Fruit fly (Drosophila melanogaster) whole organism, embryonic: ENCODE data around the gene Smox.

ENCODE experiments used
- Awh ChIP-seq: fragments of 200-800 bp; sonication (Bioruptor generic); IDR thresholded peaks from 2 replicates; pipeline ENCODE4, ENCODE4 v1.3.6; 2022; ENCODE audit warnings: missing biosample characterization, missing genetic modification characterization
- B-H1 ChIP-seq: fragments of 200-800 bp; sonication (Bioruptor generic); IDR thresholded peaks from 3 replicates; pipeline ENCODE4 v1.3.6; 2022; ENCODE audit warnings: missing biosample characterization, missing genetic modification characterization
- C15 ChIP-seq: fragments of 200-800 bp; sonication (Bioruptor generic); IDR thresholded peaks from 3 replicates; pipeline ENCODE4 v1.3.6; 2022; ENCODE audit warnings: missing biosample characterization, missing genetic modification characterization
- CG10979 ChIP-seq: fragments of 200-800 bp; sonication (Bioruptor generic); optimal IDR thresholded peaks from 2 replicates; lab custom pipeline; 2018; ENCODE audit warnings: missing biosample characterization, mild to moderate bottlenecking, missing genetic modification characterization, moderate library complexity
- CG11456 ChIP-seq: fragments of 200-800 bp; sonication (Bioruptor generic); IDR thresholded peaks from 3 replicates; pipeline ENCODE4 v1.3.6; 2022; ENCODE audit warnings: missing biosample characterization, missing genetic modification characterization
- CG11504 ChIP-seq: fragments of 200-800 bp; sonication (Bioruptor generic); optimal IDR thresholded peaks from 3 replicates; lab custom pipeline; 2019; ENCODE audit warnings: missing biosample characterization, mild to moderate bottlenecking, missing genetic modification characterization, moderate library complexity
- CG11695 ChIP-seq: fragments of 200-800 bp; sonication (Bioruptor generic); IDR thresholded peaks from 3 replicates; pipeline ENCODE4 v1.3.6; 2022; ENCODE audit warnings: missing biosample characterization, missing genetic modification characterization
- CG12236 ChIP-seq: fragments of 200-800 bp; sonication (Bioruptor generic); optimal IDR thresholded peaks from 2 replicates; lab custom pipeline; 2016; ENCODE audit warnings: missing biosample characterization, missing genetic modification characterization
- CG12391 ChIP-seq: fragments of 200-800 bp; sonication (Bioruptor generic); optimal IDR thresholded peaks from 3 replicates; lab custom pipeline; 2018; ENCODE audit warnings: missing biosample characterization, mild to moderate bottlenecking, missing genetic modification characterization, moderate library complexity
- CG13123 ChIP-seq: fragments of 200-800 bp; sonication (Bioruptor generic); optimal IDR thresholded peaks from 2 replicates; lab custom pipeline; 2016; ENCODE audit warnings: missing biosample characterization, missing genetic modification characterization
- CG13775 ChIP-seq: fragments of 200-800 bp; sonication (Bioruptor generic); optimal IDR thresholded peaks from 3 replicates; lab custom pipeline; 2017; ENCODE audit warnings: missing biosample characterization, mild to moderate bottlenecking, missing genetic modification characterization
- CG14965 ChIP-seq: fragments of 200-800 bp; sonication (Bioruptor generic); optimal IDR thresholded peaks from 2 replicates; lab custom pipeline; 2016; ENCODE audit warnings: missing biosample characterization, missing genetic modification characterization, borderline replicate concordance
- CG15601 ChIP-seq: fragments of 200-800 bp; sonication (Bioruptor generic); optimal IDR thresholded peaks from 3 replicates; lab custom pipeline; 2019; ENCODE audit warnings: missing biosample characterization, mild to moderate bottlenecking, missing genetic modification characterization, moderate library complexity
- CG16815 ChIP-seq: fragments of 200-800 bp; sonication (Bioruptor generic); optimal IDR thresholded peaks from 3 replicates; lab custom pipeline; 2017; ENCODE audit warnings: missing biosample characterization, mild to moderate bottlenecking, missing genetic modification characterization
- CG17361 ChIP-seq: fragments of 200-800 bp; sonication (Bioruptor generic); IDR thresholded peaks from 3 replicates; pipeline ENCODE4 v1.3.6; 2022; ENCODE audit warnings: missing biosample characterization, missing genetic modification characterization
- CG2712 ChIP-seq: fragments of 200-800 bp; optimal IDR thresholded peaks from 3 replicates; lab custom pipeline; 2019; ENCODE audit warnings: missing biosample characterization, mild to moderate bottlenecking, missing genetic modification characterization, moderate library complexity
- CG3838 ChIP-seq: fragments of 200-800 bp; sonication (Bioruptor generic); optimal IDR thresholded peaks from 3 replicates; lab custom pipeline; 2016; ENCODE audit warnings: missing biosample characterization, missing genetic modification characterization
- CG3847 ChIP-seq: fragments of 200-800 bp; sonication (Bioruptor generic); IDR thresholded peaks from 2 replicates; pipeline ENCODE4 v1.3.6; 2022; ENCODE audit warnings: missing biosample characterization, missing genetic modification characterization
- CG42726 ChIP-seq: fragments of 200-800 bp; sonication (Bioruptor generic); IDR thresholded peaks from 2 replicates; pipeline ENCODE4 v1.3.6; 2022; ENCODE audit warnings: missing biosample characterization, missing genetic modification characterization; ENCODE audit not compliant: partially characterized antibody
- CG4707 ChIP-seq: fragments of 200-800 bp; sonication (Bioruptor generic); optimal IDR thresholded peaks from 2 replicates; lab custom pipeline; 2018; ENCODE audit warnings: missing biosample characterization, mild to moderate bottlenecking, missing genetic modification characterization, moderate library complexity
- CG7357 ChIP-seq: fragments of 200-800 bp; sonication (Bioruptor generic); IDR thresholded peaks from 3 replicates; pipeline ENCODE4 v1.3.6; 2022; ENCODE audit warnings: missing biosample characterization, missing genetic modification characterization
- CG8359 ChIP-seq: fragments of 200-800 bp; sonication (Bioruptor generic); optimal IDR thresholded peaks from 2 replicates; lab custom pipeline; 2017; ENCODE audit warnings: missing biosample characterization, mild to moderate bottlenecking, missing genetic modification characterization, borderline replicate concordance
- CG8765 ChIP-seq: fragments of 200-800 bp; sonication (Bioruptor generic); IDR thresholded peaks from 2 replicates; pipeline ENCODE4 v1.3.6; 2022; ENCODE audit warnings: missing biosample characterization, missing genetic modification characterization
- CG9932 ChIP-seq: fragments of 200-800 bp; sonication (Bioruptor generic); IDR thresholded peaks from 2 replicates; pipeline ENCODE4 v1.3.6; 2022; ENCODE audit warnings: missing biosample characterization, missing genetic modification characterization
- CHES-1-like ChIP-seq: fragments of 200-800 bp; sonication (Bioruptor generic); optimal IDR thresholded peaks from 2 replicates; lab custom pipeline; 2016; ENCODE audit warnings: missing biosample characterization, missing genetic modification characterization
- CrebB ChIP-seq: fragments of 200-800 bp; sonication (Bioruptor generic); optimal IDR thresholded peaks from 3 replicates; lab custom pipeline; 2018; ENCODE audit warnings: missing biosample characterization, mild to moderate bottlenecking, missing genetic modification characterization
- Dip3 ChIP-seq: fragments of 200-800 bp; sonication (Bioruptor generic); optimal IDR thresholded peaks from 3 replicates; lab custom pipeline; 2016; ENCODE audit warnings: missing biosample characterization, missing genetic modification characterization
- Eip74EF ChIP-seq, 2 experiments: fragments of 200-800 bp in 1 of 2; fragments of >200 bp in 1 of 2; sonication (Bioruptor generic) in 1 of 2; optimal IDR thresholded peaks; 2 replicates each; lab custom pipeline; 2017 to 2019; ENCODE audit warnings: missing biosample characterization in 2 of 2, missing genetic modification characterization in 2 of 2, mild to moderate bottlenecking in 1 of 2, moderate library complexity in 1 of 2
- Gug ChIP-seq: fragments of 200-800 bp; sonication (Bioruptor generic); IDR thresholded peaks from 4 replicates; pipeline ENCODE4 v1.3.6; 2022; ENCODE audit warnings: missing biosample characterization, missing genetic modification characterization
- H15 ChIP-seq: fragments of 200-800 bp; sonication (Bioruptor generic); IDR thresholded peaks from 3 replicates; pipeline ENCODE4 v1.3.6; 2022; ENCODE audit warnings: missing biosample characterization, missing genetic modification characterization
- HHEX ChIP-seq: fragments of 200-800 bp; sonication (Bioruptor generic); optimal IDR thresholded peaks from 3 replicates; lab custom pipeline; 2017; ENCODE audit warnings: missing biosample characterization, mild to moderate bottlenecking, missing genetic modification characterization, missing genetic modification reagents
- HLH54F ChIP-seq: fragments of 200-800 bp; sonication (Bioruptor generic); optimal IDR thresholded peaks from 3 replicates; lab custom pipeline; 2016; ENCODE audit warnings: missing biosample characterization, missing genetic modification characterization
- Med ChIP-seq: fragments of 200-800 bp; sonication (Bioruptor generic); peaks from one replicate; lab custom pipeline; 2016; ENCODE audit warnings: missing biosample characterization, missing genetic modification characterization, mild to moderate bottlenecking, inconsistent platforms, moderate library complexity
- Myb ChIP-seq: fragments of 200-800 bp; sonication (Bioruptor generic); optimal IDR thresholded peaks from 2 replicates; lab custom pipeline; 2016; ENCODE audit warnings: missing biosample characterization, missing genetic modification characterization
- Spps ChIP-seq: fragments of 200-800 bp; sonication (Bioruptor generic); optimal IDR thresholded peaks from 2 replicates; lab custom pipeline; 2018; ENCODE audit warnings: missing biosample characterization, mild to moderate bottlenecking, missing genetic modification characterization
- Sry-β ChIP-seq: fragments of 200-800 bp; sonication (Bioruptor generic); optimal IDR thresholded peaks from 2 replicates; lab custom pipeline; 2018; ENCODE audit warnings: missing biosample characterization, mild to moderate bottlenecking, missing genetic modification characterization, moderate library complexity
- Usf ChIP-seq: fragments of 200-800 bp; sonication (Bioruptor generic); optimal IDR thresholded peaks from 2 replicates; lab custom pipeline; 2017; ENCODE audit warnings: missing genotype, missing biosample characterization, missing genetic modification characterization
- bab2 ChIP-seq: fragments of 200-800 bp; sonication (Bioruptor generic); optimal IDR thresholded peaks from 2 replicates; lab custom pipeline; 2016; ENCODE audit warnings: missing biosample characterization, missing genetic modification characterization
- cad ChIP-seq: fragments of >200 bp; optimal IDR thresholded peaks from 2 replicates; lab custom pipeline; 2017; ENCODE audit warnings: missing biosample characterization, missing genetic modification characterization
- corto ChIP-seq: fragments of 200-800 bp; sonication (Bioruptor generic); optimal IDR thresholded peaks from 2 replicates; lab custom pipeline; 2016; ENCODE audit warnings: missing biosample characterization, mild to moderate bottlenecking, missing genetic modification characterization, moderate library complexity
- crp ChIP-seq, 2 experiments: fragments of 200-800 bp; sonication (Bioruptor generic); optimal IDR thresholded peaks; 2 replicates in 1 of 2; 3 replicates in 1 of 2; lab custom pipeline; 2017; ENCODE audit warnings: missing biosample characterization in 2 of 2, missing genetic modification characterization in 2 of 2, mild to moderate bottlenecking in 1 of 2, moderate library complexity in 1 of 2
- da ChIP-seq: fragments of 200-800 bp; sonication (Bioruptor generic); optimal IDR thresholded peaks from 2 replicates; lab custom pipeline; 2016; ENCODE audit warnings: missing biosample characterization, missing genetic modification characterization
- danr ChIP-seq: fragments of 200-800 bp; sonication (Bioruptor generic); IDR thresholded peaks from 2 replicates; pipeline ENCODE4 v1.3.6; 2022; ENCODE audit warnings: missing biosample characterization, missing genetic modification characterization
- dmrt11E ChIP-seq: fragments of 200-800 bp; sonication (Bioruptor generic); optimal IDR thresholded peaks from 3 replicates; lab custom pipeline; 2018; ENCODE audit warnings: missing biosample characterization, mild to moderate bottlenecking, missing genetic modification characterization, moderate library complexity
- eyg ChIP-seq: fragments of 200-800 bp; sonication (Bioruptor generic); optimal IDR thresholded peaks from 3 replicates; lab custom pipeline; 2016; ENCODE audit warnings: missing biosample characterization, missing genetic modification characterization
- her ChIP-seq: fragments of 200-800 bp; sonication (Bioruptor generic); optimal IDR thresholded peaks from 2 replicates; lab custom pipeline; 2016; ENCODE audit warnings: missing biosample characterization, missing genetic modification characterization
- klu ChIP-seq: fragments of 200-800 bp; sonication (Bioruptor generic); IDR thresholded peaks from 2 replicates; pipeline ENCODE4 v1.3.6; 2022; ENCODE audit warnings: missing biosample characterization, missing genetic modification characterization
- oc ChIP-seq: fragments of 200-800 bp; sonication (Bioruptor generic); optimal IDR thresholded peaks from 2 replicates; lab custom pipeline; 2018; ENCODE audit warnings: missing biosample characterization, mild to moderate bottlenecking, missing genetic modification characterization, moderate library complexity
- sens ChIP-seq: fragments of 200-800 bp; sonication (Bioruptor generic); peaks from one replicate; lab custom pipeline; 2016; ENCODE audit warnings: missing biosample characterization, missing genetic modification characterization
- sqz ChIP-seq: fragments of 200-800 bp; sonication (Bioruptor generic); optimal IDR thresholded peaks from 3 replicates; lab custom pipeline; 2018; ENCODE audit warnings: missing biosample characterization, mild to moderate bottlenecking, missing genetic modification characterization
- yki ChIP-seq: fragments of >200 bp; optimal IDR thresholded peaks from 3 replicates; lab custom pipeline; 2018

The Smox gene

dm6 chrX:8157294-8157693, 15.2 kb upstream of the Smox start, which contains the start of the genes Traf6 and GIIIspla2:
Gene Traf6 (minus strand): TSS chrX:8157386.
Gene GIIIspla2 (plus strand): TSS chrX:8157628.
- TF ChIP-seq CG11695 (GFP tag; lab: Robert Waterston, UW) (peak; percentile 72; the same call in 2 of the 3 replicates), B-H1 (peak; percentile 59), Usf (GFP tag; lab: Kevin White, UChicago) (peak; percentile 55), da (GFP tag; lab: Kevin White, UChicago) (peak; percentile 34), CG2712 (tag; lab: Kevin White, UChicago) (peak; percentile 82), CG12391 (peak; percentile 83), CG10979 (peak; percentile 67), HHEX (GFP tag; lab: Kevin White, UChicago) (peak; percentile 60), CG13775 (peak; percentile 78), CG14965 (GFP tag; lab: Kevin White, UChicago) (no peak), her (GFP tag; lab: Kevin White, UChicago) (peak; percentile 48), CG8359 (GFP tag; lab: Kevin White, UChicago) (no peak), sens (peak; percentile 95), oc (tag; lab: Kevin White, UChicago) (no peak), CG4707 (GFP tag; lab: Kevin White, UChicago) (no peak), crp (GFP tag; optimal IDR thresholded peaks at IDR 0.05; lab: Kevin White, UChicago) (peak; percentile 51 to 93), dmrt11E (tag; lab: Kevin White, UChicago) (peak; percentile 69), CG7357 (peak; percentile 100), CG15601 (tag; lab: Kevin White, UChicago) (peak; percentile 37), eyg (peak; percentile 17), Awh (GFP tag; lab: Robert Waterston, UW) (no peak), Myb (GFP tag; lab: Kevin White, UChicago) (peak; percentile 63), CG3847 (GFP tag; lab: Robert Waterston, UW) (peak; percentile 86), CG3838 (GFP tag; lab: Kevin White, UChicago) (no peak), CrebB (peak; percentile 69), CG17361 (peak; percentile 81), corto (no peak), danr (no peak), CG16815 (peak; percentile 66), bab2 (peak; percentile 74), Sry-β (GFP tag; lab: Kevin White, UChicago) (no peak), Eip74EF (GFP tag; optimal IDR thresholded peaks at IDR 0.05; lab: Kevin White, UChicago) (no peak), Med (GFP tag; lab: Kevin White, UChicago) (peak; percentile 96), CHES-1-like (peak; percentile 53), Gug (GFP tag; lab: Robert Waterston, UW) (peak; percentile 65), CG9932 (GFP tag; lab: Robert Waterston, UW) (peak; percentile 85), CG12236 (GFP tag; lab: Kevin White, UChicago) (peak; percentile 11), HLH54F (peak; percentile 78), Spps (tag; lab: Kevin White, UChicago) (peak; percentile 32), H15 (GFP tag; lab: Robert Waterston, UW) (peak; percentile 75), CG13123 (GFP tag; lab: Kevin White, UChicago) (peak; percentile 41), cad (no peak), CG11504 (tag; lab: Kevin White, UChicago) (no peak), yki (lab: Kevin White, UChicago) (no peak), sqz (GFP tag; lab: Kevin White, UChicago) (no peak), C15 (GFP tag; lab: Robert Waterston, UW) (no peak), CG11456 (GFP tag; lab: Robert Waterston, UW) (peak; percentile 71; the same call in 2 of the 3 replicates), CG8765 (peak; percentile 29; the same call in 1 of the 2 replicates), CG42726 (no peak), Dip3 (peak; percentile 77), klu (GFP tag; lab: Robert Waterston, UW) (peak; percentile 79)
